Worm (Caenorhabditis elegans) whole organism, young adult: ENCODE measurements around the gene unc-4.

Experiments
- C06A6.2 ChIP-seq: fragments of 200-800 bp; sonication (Bioruptor generic); conservative IDR thresholded peaks from 2 replicates; pipeline ENCODE4 v1.3.6; 2022; ENCODE audit warnings: missing genetic modification characterization, missing compliant biosample characterization
- F22D6.2 ChIP-seq: sonication (generic microtip); optimal IDR thresholded peaks from 2 replicates; lab custom pipeline; 2016; ENCODE audit warnings: mild to moderate bottlenecking, missing genetic modification characterization, missing compliant biosample characterization
- F37B4.10 ChIP-seq: fragments of 200-800 bp; sonication (Bioruptor generic); IDR thresholded peaks from 2 replicates; pipeline ENCODE4 v1.3.6; 2022; ENCODE audit warnings: missing genetic modification characterization, missing compliant biosample characterization
- F55B11.4 ChIP-seq: sonication (generic microtip); optimal IDR thresholded peaks from 2 replicates; lab custom pipeline; 2016; ENCODE audit warnings: missing compliant biosample characterization, missing genetic modification characterization, borderline replicate concordance; ENCODE audit not compliant: insufficient read depth
- F57A8.1 ChIP-seq: fragments of 200-800 bp; sonication (Bioruptor generic); optimal IDR thresholded peaks from 2 replicates; lab custom pipeline; 2018; ENCODE audit warnings: mild to moderate bottlenecking, missing genetic modification characterization, moderate library complexity, missing compliant biosample characterization
- K12H6.12 ChIP-seq: fragments of 200-800 bp; sonication (Bioruptor generic); optimal IDR thresholded peaks from 2 replicates; lab custom pipeline; 2018; ENCODE audit warnings: mild to moderate bottlenecking, missing genetic modification characterization, missing compliant biosample characterization
- Y79H2A.3 ChIP-seq: fragments of 200-800 bp; sonication (Bioruptor generic); conservative IDR thresholded peaks from 2 replicates; pipeline ENCODE4 v1.3.6; 2022; ENCODE audit warnings: missing genetic modification reagents, missing genetic modification characterization, missing compliant biosample characterization
- akir-1 ChIP-seq: fragments of 200-800 bp; sonication (Bioruptor generic); optimal IDR thresholded peaks from 2 replicates; lab custom pipeline; 2018; ENCODE audit warnings: mild to moderate bottlenecking, missing genetic modification characterization, moderate library complexity, missing compliant biosample characterization
- aptf-2 ChIP-seq: fragments of 200-800 bp; sonication (Bioruptor generic); conservative IDR thresholded peaks from 2 replicates; pipeline ENCODE4 v1.3.6; 2022; ENCODE audit warnings: missing genetic modification reagents, missing genetic modification characterization, missing compliant biosample characterization
- aptf-3 ChIP-seq: fragments of 200-800 bp; sonication (Bioruptor generic); IDR thresholded peaks from 2 replicates; pipeline ENCODE4 v1.3.6; 2022; ENCODE audit warnings: missing genetic modification characterization, missing compliant biosample characterization
- atf-7 ChIP-seq: sonication (generic microtip); optimal IDR thresholded peaks from 2 replicates; lab custom pipeline; 2017; ENCODE audit warnings: mild to moderate bottlenecking, missing genetic modification characterization, missing compliant biosample characterization
- attf-5 ChIP-seq: fragments of 200-800 bp; sonication (Bioruptor generic); optimal IDR thresholded peaks from 2 replicates; lab custom pipeline; 2018; ENCODE audit warnings: mild to moderate bottlenecking, missing genetic modification characterization, missing compliant biosample characterization
- bed-2 ChIP-seq: fragments of 200-800 bp; sonication (Bioruptor generic); IDR thresholded peaks from 2 replicates; pipeline ENCODE4 v1.3.6; 2022; ENCODE audit warnings: missing genetic modification reagents, missing genetic modification characterization, missing compliant biosample characterization
- cebp-1 ChIP-seq, 2 experiments: fragments of 200-800 bp in 1 of 2; sonication (Bioruptor generic) in 1 of 2; sonication (generic microtip) in 1 of 2; IDR thresholded peaks in 1 of 2; optimal IDR thresholded peaks in 1 of 2; 2 replicates each; pipeline versions ENCODE4 v1.3.6 to Lab custom; 2017 to 2022; ENCODE audit warnings: missing compliant biosample characterization in 2 of 2, missing genetic modification characterization in 2 of 2, mild to moderate bottlenecking in 1 of 2, missing genetic modification reagents in 1 of 2, moderate library complexity in 1 of 2
- cebp-2 ChIP-seq: fragments of 200-800 bp; sonication (Bioruptor generic); IDR thresholded peaks from 2 replicates; pipeline ENCODE4 v1.3.6; 2022; ENCODE audit warnings: missing genetic modification characterization, missing compliant biosample characterization
- ceh-91 ChIP-seq: fragments of 200-800 bp; sonication (Bioruptor generic); IDR thresholded peaks from 2 replicates; pipeline ENCODE4 v1.3.6; 2022; ENCODE audit warnings: missing genetic modification reagents, missing genetic modification characterization, missing compliant biosample characterization
- chd-7 ChIP-seq: sonication (generic microtip); optimal IDR thresholded peaks from 2 replicates; lab custom pipeline; 2016; ENCODE audit warnings: mild to moderate bottlenecking, missing genetic modification characterization, moderate library complexity, missing compliant biosample characterization
- egl-18 ChIP-seq: fragments of 200-800 bp; sonication (Bioruptor generic); IDR thresholded peaks from 2 replicates; pipeline ENCODE4 v1.3.6; 2022; ENCODE audit warnings: missing genetic modification reagents, missing genetic modification characterization, missing compliant biosample characterization
- gei-17 ChIP-seq: fragments of 200-800 bp; sonication (Bioruptor generic); optimal IDR thresholded peaks from 2 replicates; lab custom pipeline; 2018; ENCODE audit warnings: mild to moderate bottlenecking, missing genetic modification characterization, missing compliant biosample characterization
- hlh-12 ChIP-seq: sonication (generic microtip); optimal IDR thresholded peaks from 2 replicates; lab custom pipeline; 2016; ENCODE audit warnings: missing genetic modification characterization, missing compliant biosample characterization
- hlh-26 ChIP-seq: fragments of 200-800 bp; sonication (Bioruptor generic); conservative IDR thresholded peaks from 2 replicates; pipeline ENCODE4 v1.3.6; 2022; ENCODE audit warnings: missing genetic modification reagents, missing genetic modification characterization, missing compliant biosample characterization
- hmg-20 ChIP-seq: fragments of 200-800 bp; sonication (Bioruptor generic); IDR thresholded peaks from 2 replicates; pipeline ENCODE4 v1.3.6; 2022; ENCODE audit warnings: missing genetic modification reagents, missing genetic modification characterization, missing compliant biosample characterization
- lag-1 ChIP-seq: fragments of 200-800 bp; sonication (Bioruptor generic); IDR thresholded peaks from 2 replicates; pipeline ENCODE4 v1.3.6; 2022; ENCODE audit warnings: missing genetic modification reagents, missing genetic modification characterization, missing compliant biosample characterization
- lin-26 ChIP-seq: fragments of 200-800 bp; sonication (Bioruptor generic); IDR thresholded peaks from 2 replicates; pipeline ENCODE4 v1.3.6; 2022; ENCODE audit warnings: missing genetic modification reagents, missing genetic modification characterization, missing compliant biosample characterization
- lin-40 ChIP-seq: sonication (generic microtip); optimal IDR thresholded peaks from 2 replicates; lab custom pipeline; 2016; ENCODE audit warnings: missing genetic modification characterization, mild to moderate bottlenecking, missing compliant biosample characterization, missing genotype, missing genetic modification reagents
- lsl-1 ChIP-seq: fragments of 200-800 bp; sonication (Bioruptor generic); optimal IDR thresholded peaks from 2 replicates; lab custom pipeline; 2018; ENCODE audit warnings: mild to moderate bottlenecking, missing genetic modification characterization, moderate library complexity, missing compliant biosample characterization
- lsy-27 ChIP-seq: sonication (generic microtip); optimal IDR thresholded peaks from 2 replicates; lab custom pipeline; 2017; ENCODE audit warnings: missing genetic modification characterization, mild to moderate bottlenecking, missing compliant biosample characterization, antibody characterized with exemption, missing genotype, borderline replicate concordance; ENCODE audit not compliant: insufficient read depth
- madf-10 ChIP-seq: sonication (generic microtip); optimal IDR thresholded peaks from 2 replicates; lab custom pipeline; 2016; ENCODE audit warnings: mild to moderate bottlenecking, missing genetic modification characterization, missing compliant biosample characterization
- madf-3 ChIP-seq: fragments of 200-800 bp; sonication (Bioruptor generic); IDR thresholded peaks from 2 replicates; pipeline ENCODE4 v1.3.6; 2022; ENCODE audit warnings: missing genetic modification reagents, missing genetic modification characterization, missing compliant biosample characterization
- madf-6 ChIP-seq: fragments of 200-800 bp; sonication (Bioruptor generic); IDR thresholded peaks from 2 replicates; pipeline ENCODE4 v1.3.6; 2022; ENCODE audit warnings: missing genetic modification reagents, missing genetic modification characterization, missing compliant biosample characterization
- madf-8 ChIP-seq: fragments of 200-800 bp; sonication (Bioruptor generic); conservative IDR thresholded peaks from 2 replicates; pipeline ENCODE4 v1.3.6; 2022; ENCODE audit warnings: missing genetic modification reagents, missing genetic modification characterization, missing compliant biosample characterization
- mcd-1 ChIP-seq: fragments of 200-800 bp; sonication (Bioruptor generic); IDR thresholded peaks from 2 replicates; pipeline ENCODE4 v1.3.6; 2022; ENCODE audit warnings: missing genetic modification reagents, missing genetic modification characterization, missing compliant biosample characterization
- nfya-2 ChIP-seq: fragments of 200-800 bp; sonication (Bioruptor generic); IDR thresholded peaks from 2 replicates; pipeline ENCODE4 v1.3.6; 2022; ENCODE audit warnings: missing genetic modification reagents, missing genetic modification characterization, missing compliant biosample characterization
- nfyb-1 ChIP-seq: fragments of 200-800 bp; sonication (Bioruptor generic); IDR thresholded peaks from 2 replicates; pipeline ENCODE4 v1.3.6; 2022; ENCODE audit warnings: missing genetic modification reagents, missing genetic modification characterization, missing compliant biosample characterization
- nhr-80 ChIP-seq: sonication (generic microtip); optimal IDR thresholded peaks from 2 replicates; lab custom pipeline; 2016; ENCODE audit warnings: missing genetic modification characterization, missing compliant biosample characterization
- pbrm-1 ChIP-seq: fragments of 200-800 bp; sonication (Bioruptor generic); IDR thresholded peaks from 2 replicates; pipeline ENCODE4 v1.3.6; 2022; ENCODE audit warnings: missing genetic modification reagents, missing genetic modification characterization, missing compliant biosample characterization
- sea-2 ChIP-seq: fragments of 200-800 bp; sonication (Bioruptor generic); IDR thresholded peaks from 2 replicates; pipeline ENCODE4 v1.3.6; 2022; ENCODE audit warnings: missing genetic modification characterization, missing compliant biosample characterization
- snpc-1.1 ChIP-seq: sonication (generic microtip); optimal IDR thresholded peaks from 2 replicates; lab custom pipeline; 2017; ENCODE audit warnings: missing genetic modification characterization, mild to moderate bottlenecking, missing compliant biosample characterization, antibody characterized with exemption, moderate library complexity, missing genotype, missing genetic modification reagents; ENCODE audit not compliant: insufficient read depth
- snpc-1.3 ChIP-seq: sonication (generic microtip); optimal IDR thresholded peaks from 2 replicates; lab custom pipeline; 2017; ENCODE audit warnings: missing genetic modification characterization, mild to moderate bottlenecking, missing compliant biosample characterization, antibody characterized with exemption, moderate library complexity, missing genotype, missing genetic modification reagents; ENCODE audit not compliant: insufficient read depth
- snpc-3.4 ChIP-seq: sonication (generic microtip); optimal IDR thresholded peaks from 2 replicates; lab custom pipeline; 2017; ENCODE audit warnings: missing genetic modification characterization, mild to moderate bottlenecking, missing compliant biosample characterization, antibody characterized with exemption, moderate library complexity, missing genotype, missing genetic modification reagents
- somi-1 ChIP-seq: fragments of 200-800 bp; sonication (Bioruptor generic); optimal IDR thresholded peaks from 2 replicates; lab custom pipeline; 2018; ENCODE audit warnings: mild to moderate bottlenecking, missing genetic modification characterization, missing compliant biosample characterization
- unc-62 ChIP-seq: fragments of 150-350 bp; optimal IDR thresholded peaks from 2 replicates; lab custom pipeline; 2014; ENCODE audit warnings: missing biosample characterization, missing genetic modification reagents, missing genetic modification characterization
- zim-3 ChIP-seq: sonication (generic microtip); optimal IDR thresholded peaks from 2 replicates; lab custom pipeline; 2017; ENCODE audit warnings: mild to moderate bottlenecking, missing genetic modification characterization, moderate library complexity, missing compliant biosample characterization
- ztf-22 ChIP-seq: fragments of 200-800 bp; sonication (Bioruptor generic); optimal IDR thresholded peaks from 2 replicates; lab custom pipeline; 2018; ENCODE audit warnings: mild to moderate bottlenecking, missing genetic modification characterization, moderate library complexity, missing compliant biosample characterization
- ztf-25 ChIP-seq: fragments of 200-800 bp; sonication (Bioruptor generic); IDR thresholded peaks from 2 replicates; pipeline ENCODE4 v1.3.6; 2022; ENCODE audit warnings: missing genetic modification reagents, missing genetic modification characterization, missing compliant biosample characterization
- ztf-28 ChIP-seq: fragments of 200-800 bp; sonication (Bioruptor generic); IDR thresholded peaks from 2 replicates; pipeline ENCODE4 v1.3.6; 2022; ENCODE audit warnings: missing genetic modification reagents, missing genetic modification characterization, missing compliant biosample characterization
- ztf-3 ChIP-seq: fragments of 200-800 bp; sonication (Bioruptor generic); optimal IDR thresholded peaks from 2 replicates; lab custom pipeline; 2018; ENCODE audit warnings: mild to moderate bottlenecking, missing genetic modification characterization, missing compliant biosample characterization
- ztf-6 ChIP-seq: fragments of 200-800 bp; sonication (Bioruptor generic); IDR thresholded peaks from 2 replicates; pipeline ENCODE4 v1.3.6; 2022; ENCODE audit warnings: missing genetic modification reagents, missing genetic modification characterization, missing compliant biosample characterization

unc-4 gene

DNA sequence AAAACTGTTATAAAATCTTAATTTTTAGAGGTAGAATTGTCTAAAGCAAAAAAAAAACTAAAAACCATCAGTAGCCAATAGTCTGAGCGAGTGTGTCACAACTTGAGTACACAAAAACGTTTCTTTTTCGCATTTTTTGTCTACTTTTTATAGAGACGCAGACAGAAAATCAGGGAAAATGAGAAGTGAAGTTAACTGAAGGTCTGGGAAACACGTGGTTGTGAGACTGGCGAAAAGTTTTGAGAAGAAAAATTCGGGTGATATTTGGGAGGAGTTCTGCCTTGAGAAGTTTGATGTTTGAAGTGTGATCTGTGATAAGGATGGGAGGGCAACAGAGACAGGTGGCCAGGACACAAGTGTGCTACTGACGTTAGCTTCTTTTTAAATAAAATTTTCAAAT is 37.4 kb upstream of the unc-4 start (continued):
- TF ChIP-seq zim-3 (tag; lab: Kevin White, UChicago) (no peak), nfya-2 (no peak), F22D6.2 (tag; lab: Kevin White, UChicago) (peak; percentile 65), hlh-26 (GFP tag; lab: Robert Waterston, UW) (no peak), snpc-1.1 (tag; lab: Kevin White, UChicago) (no peak), unc-62 (no peak), madf-3 (no peak), F57A8.1 (GFP tag; lab: Kevin White, UChicago) (no peak), akir-1 (GFP tag; lab: Kevin White, UChicago) (no peak), chd-7 (tag; lab: Kevin White, UChicago) (no peak), mcd-1 (GFP tag; lab: Robert Waterston, UW) (peak; percentile 47; the same call in 1 of the 2 replicates), madf-8 (no peak), ztf-25 (no peak), snpc-3.4 (tag; lab: Kevin White, UChicago) (no peak), hlh-12 (tag; lab: Kevin White, UChicago) (no peak), bed-2 (GFP tag; lab: Robert Waterston, UW) (no peak), nhr-80 (tag; lab: Kevin White, UChicago) (peak; percentile 81), nfyb-1 (GFP tag; lab: Robert Waterston, UW) (0 out of 2 replicates have a peak, but pooled peaks have one; percentile 12), snpc-1.3 (tag; lab: Kevin White, UChicago) (no peak), lsy-27 (tag; lab: Kevin White, UChicago) (no peak), ztf-28 (no peak), pbrm-1 (GFP tag; lab: Robert Waterston, UW) (no peak), ztf-3 (no peak), C06A6.2 (peak; percentile 65; the same call in 1 of the 2 replicates), lag-1 (no peak), F55B11.4 (tag; lab: Kevin White, UChicago) (no peak), madf-10 (tag; lab: Kevin White, UChicago) (peak; percentile 34), atf-7 (tag; lab: Kevin White, UChicago) (no peak), lin-26 (GFP tag; lab: Robert Waterston, UW) (peak; percentile 14; the same call in 1 of the 2 replicates), gei-17 (GFP tag; lab: Kevin White, UChicago) (no peak), lsl-1 (GFP tag; lab: Kevin White, UChicago) (no peak), aptf-3 (GFP tag; lab: Robert Waterston, UW) (no peak), ztf-22 (GFP tag; lab: Kevin White, UChicago) (no peak), cebp-2 (GFP tag; lab: Robert Waterston, UW) (no peak), somi-1 (GFP tag; lab: Kevin White, UChicago) (peak; percentile 78), sea-2 (no peak), F37B4.10 (GFP tag; lab: Robert Waterston, UW) (no peak), Y79H2A.3 (GFP tag; lab: Robert Waterston, UW) (no peak), madf-6 (GFP tag; lab: Robert Waterston, UW) (0 out of 2 replicates have a peak, but pooled peaks have one; percentile 7), attf-5 (GFP tag; lab: Kevin White, UChicago) (peak; percentile 67), hmg-20 (GFP tag; lab: Robert Waterston, UW) (no peak), cebp-1 (GFP tag; IDR thresholded peaks at IDR 0.05; lab: Robert Waterston, UW) (no peak), cebp-1 (tag; optimal IDR thresholded peaks at IDR 0.05; lab: Kevin White, UChicago) (peak; percentile 55), K12H6.12 (no peak), aptf-2 (no peak), ceh-91 (GFP tag; lab: Robert Waterston, UW) (no peak), ztf-6 (GFP tag; lab: Robert Waterston, UW) (no peak), lin-40 (tag; lab: Kevin White, UChicago) (peak; percentile 73), egl-18 (GFP tag; lab: Robert Waterston, UW) (no peak)
